Fruit fly (Drosophila melanogaster) whole organism, adult: ENCODE measurements around the gene pasi2.

ENCODE experiments used
- CG11617 ChIP-seq: fragments of 200-800 bp; sonication (Bioruptor generic); optimal IDR thresholded peaks from 2 replicates; lab custom pipeline; 2017; ENCODE audit warnings: mild to moderate bottlenecking, missing biosample characterization, missing genetic modification reagents, missing genetic modification characterization
- CG12768 ChIP-seq: fragments of 200-800 bp; sonication (Bioruptor generic); optimal IDR thresholded peaks from 2 replicates; lab custom pipeline; 2017; ENCODE audit warnings: missing biosample characterization, missing genetic modification characterization, mild to moderate bottlenecking, moderate library complexity, missing genetic modification reagents
- CG14711 ChIP-seq: fragments of 200-800 bp; sonication (Bioruptor generic); optimal IDR thresholded peaks from 2 replicates; lab custom pipeline; 2018; ENCODE audit warnings: missing biosample characterization, mild to moderate bottlenecking, missing genetic modification characterization, moderate library complexity
- CG1620 ChIP-seq: fragments of 200-800 bp; sonication (Bioruptor generic); optimal IDR thresholded peaks from 2 replicates; lab custom pipeline; 2016; ENCODE audit warnings: missing biosample characterization, missing genetic modification characterization
- CG33017 ChIP-seq: fragments of 200-800 bp; sonication (Bioruptor generic); optimal IDR thresholded peaks from 2 replicates; lab custom pipeline; 2018; ENCODE audit warnings: missing biosample characterization, mild to moderate bottlenecking, missing genetic modification characterization, moderate library complexity
- CG5204 ChIP-seq: fragments of 200-800 bp; sonication (Bioruptor generic); optimal IDR thresholded peaks from 2 replicates; lab custom pipeline; 2016; ENCODE audit warnings: missing biosample characterization, missing genetic modification characterization
- CG7045 ChIP-seq: fragments of 200-800 bp; sonication (Bioruptor generic); optimal IDR thresholded peaks from 2 replicates; lab custom pipeline; 2017; ENCODE audit warnings: missing biosample characterization, mild to moderate bottlenecking, missing genetic modification characterization
- CG7101 ChIP-seq: fragments of 200-800 bp; sonication (Bioruptor generic); optimal IDR thresholded peaks from 2 replicates; lab custom pipeline; 2018; ENCODE audit warnings: missing biosample characterization, mild to moderate bottlenecking, missing genetic modification characterization, moderate library complexity
- Clk ChIP-seq: fragments of 200-800 bp; sonication (Bioruptor generic); optimal IDR thresholded peaks from 2 replicates; lab custom pipeline; 2017; ENCODE audit warnings: missing biosample characterization, missing genetic modification characterization
- Crg-1 ChIP-seq: fragments of 200-800 bp; sonication (Bioruptor generic); optimal IDR thresholded peaks from 2 replicates; lab custom pipeline; 2016; ENCODE audit warnings: missing biosample characterization, missing genetic modification characterization
- Hr96 ChIP-seq: fragments of 200-800 bp; sonication (Bioruptor generic); optimal IDR thresholded peaks from 2 replicates; lab custom pipeline; 2016; ENCODE audit warnings: missing biosample characterization, missing genetic modification characterization
- Mnt ChIP-seq: fragments of 200-800 bp; sonication (Bioruptor generic); optimal IDR thresholded peaks from 2 replicates; lab custom pipeline; 2016; ENCODE audit warnings: missing biosample characterization, mild to moderate bottlenecking, missing genetic modification characterization
- bab1 ChIP-seq: fragments of 200-800 bp; sonication (Bioruptor generic); optimal IDR thresholded peaks from 3 replicates; lab custom pipeline; 2019; ENCODE audit warnings: missing biosample characterization, mild to moderate bottlenecking, missing genetic modification characterization, moderate library complexity
- cic ChIP-seq: fragments of 200-800 bp; sonication (Bioruptor generic); optimal IDR thresholded peaks from 2 replicates; lab custom pipeline; 2017; ENCODE audit warnings: missing biosample characterization, mild to moderate bottlenecking, missing genetic modification characterization, moderate library complexity
- cnc ChIP-seq, 2 experiments: fragments of >200 bp; optimal IDR thresholded peaks; 2 replicates each; lab custom pipeline; 2017
- kay ChIP-seq: fragments of 200-800 bp; sonication (Bioruptor generic); peaks from one replicate; lab custom pipeline; 2016; ENCODE audit warnings: missing biosample characterization, missing genetic modification characterization, borderline replicate concordance
- ovo ChIP-seq: fragments of 200-800 bp; sonication (Bioruptor generic); optimal IDR thresholded peaks from 2 replicates; lab custom pipeline; 2016; ENCODE audit warnings: missing biosample characterization, missing genetic modification characterization
- pad ChIP-seq: fragments of 200-800 bp; sonication (Bioruptor generic); optimal IDR thresholded peaks from 3 replicates; lab custom pipeline; 2017; ENCODE audit warnings: missing biosample characterization, missing genetic modification characterization, mild to moderate bottlenecking, moderate library complexity, missing genetic modification reagents
- tj ChIP-seq: fragments of 200-800 bp; sonication (Bioruptor generic); optimal IDR thresholded peaks from 3 replicates; lab custom pipeline; 2017; ENCODE audit warnings: missing biosample characterization, mild to moderate bottlenecking, missing genetic modification characterization, moderate library complexity
- toe ChIP-seq: fragments of 200-800 bp; sonication (Bioruptor generic); optimal IDR thresholded peaks from 2 replicates; lab custom pipeline; 2016; ENCODE audit warnings: missing biosample characterization, missing genetic modification characterization

Gene pasi2

dm6 chr3R:9340425-9341188 lies 5.6 kb downstream of the pasi2 start:
- TF ChIP-seq CG14711 (peak; percentile 79), toe (no peak), cnc (optimal IDR thresholded peaks at IDR 0.05; lab: Kevin White, UChicago) (no peak), Clk (peak; percentile 13), CG1620 (GFP tag; lab: Kevin White, UChicago) (peak; percentile 37), ovo (GFP tag; lab: Kevin White, UChicago) (peak; percentile 14), CG7045 (peak; percentile 86), Mnt (GFP tag; lab: Kevin White, UChicago) (peak; percentile 45), CG7101 (peak; percentile 85), tj (GFP tag; lab: Kevin White, UChicago) (peak; percentile 70), pad (peak; percentile 59), bab1 (GFP tag; lab: Kevin White, UChicago) (peak; percentile 74), CG12768 (GFP tag; lab: Kevin White, UChicago) (peak; percentile 80), CG5204 (GFP tag; lab: Kevin White, UChicago) (peak; percentile 76), Hr96 (GFP tag; lab: Kevin White, UChicago) (peak; percentile 52), kay (GFP tag; lab: Kevin White, UChicago) (peak; percentile 89), Crg-1 (GFP tag; lab: Kevin White, UChicago) (peak; percentile 34), CG33017 (tag; lab: Kevin White, UChicago) (peak; percentile 83), CG11617 (peak; percentile 92), cic (GFP tag; lab: Kevin White, UChicago) (peak; percentile 29)

- TF ChIP-seq Crg-1 (GFP tag; lab: Kevin White, UChicago): peak; percentile 85
- TF ChIP-seq ovo (GFP tag; lab: Kevin White, UChicago): peak; percentile 63
- TF ChIP-seq cnc (optimal IDR thresholded peaks at IDR 0.05; lab: Kevin White, UChicago): peak; percentile 87 to 88
- peak; percentile 87 for TF ChIP-seq CG14711
- TF ChIP-seq CG11617: peak; percentile 94
- TF ChIP-seq toe: peak; percentile 90
- peak; percentile 88 for TF ChIP-seq bab1 (GFP tag; lab: Kevin White, UChicago)
- TF ChIP-seq kay (GFP tag; lab: Kevin White, UChicago): peak; percentile 99
- peak; percentile 89 for TF ChIP-seq Clk
- TF ChIP-seq CG7101: peak; percentile 95
- TF ChIP-seq CG7045: peak; percentile 94
- TF ChIP-seq CG33017 (tag; lab: Kevin White, UChicago): peak; percentile 94
- TF ChIP-seq cic (GFP tag; lab: Kevin White, UChicago): peak; percentile 76
- TF ChIP-seq tj (GFP tag; lab: Kevin White, UChicago): peak; percentile 74
- peak; percentile 90 for TF ChIP-seq pad
- peak; percentile 91 for TF ChIP-seq Mnt (GFP tag; lab: Kevin White, UChicago)
- peak; percentile 94 for TF ChIP-seq CG5204 (GFP tag; lab: Kevin White, UChicago)
- peak; percentile 92 for TF ChIP-seq CG12768 (GFP tag; lab: Kevin White, UChicago)
- TF ChIP-seq CG1620 (GFP tag; lab: Kevin White, UChicago): peak; percentile 88
- peak; percentile 89 for TF ChIP-seq Hr96 (GFP tag; lab: Kevin White, UChicago)
Observed at dm6 chr3R:9341189-9342012, 6.4 kb downstream of the pasi2 start.

dm6 chr3R:9342248-9342882 lies 7.4 kb downstream of the pasi2 start:
- TF ChIP-seq CG7101: peak; percentile 75
- TF ChIP-seq tj (GFP tag; lab: Kevin White, UChicago): no peak
- TF ChIP-seq CG14711: peak; percentile 65
- peak; percentile 52 for TF ChIP-seq Mnt (GFP tag; lab: Kevin White, UChicago)
- peak; percentile 70 for TF ChIP-seq CG11617
- TF ChIP-seq cic (GFP tag; lab: Kevin White, UChicago): peak; percentile 71
- no peak for TF ChIP-seq Hr96 (GFP tag; lab: Kevin White, UChicago)
- TF ChIP-seq ovo (GFP tag; lab: Kevin White, UChicago): peak; percentile 20
- TF ChIP-seq cnc (optimal IDR thresholded peaks at IDR 0.05; lab: Kevin White, UChicago): no peak
- TF ChIP-seq CG5204 (GFP tag; lab: Kevin White, UChicago): no peak
- no peak for TF ChIP-seq toe
- TF ChIP-seq CG12768 (GFP tag; lab: Kevin White, UChicago): peak; percentile 68
- peak; percentile 98 for TF ChIP-seq kay (GFP tag; lab: Kevin White, UChicago)
- peak; percentile 4 for TF ChIP-seq Clk
- TF ChIP-seq Crg-1 (GFP tag; lab: Kevin White, UChicago): peak; percentile 45
- peak; percentile 77 for TF ChIP-seq CG33017 (tag; lab: Kevin White, UChicago)
- peak; percentile 43 for TF ChIP-seq pad
- peak; percentile 32 for TF ChIP-seq bab1 (GFP tag; lab: Kevin White, UChicago)
- peak; percentile 53 for TF ChIP-seq CG7045
- TF ChIP-seq CG1620 (GFP tag; lab: Kevin White, UChicago): peak; percentile 50

- TF ChIP-seq CG14711 (peak; percentile 72), kay (GFP tag; lab: Kevin White, UChicago) (no peak), cic (GFP tag; lab: Kevin White, UChicago) (no peak), CG7101 (no peak), CG33017 (tag; lab: Kevin White, UChicago) (no peak), Clk (no peak), Mnt (GFP tag; lab: Kevin White, UChicago) (no peak), CG1620 (GFP tag; lab: Kevin White, UChicago) (no peak), pad (peak; percentile 34), CG11617 (no peak), CG7045 (no peak), tj (GFP tag; lab: Kevin White, UChicago) (peak; percentile 40), cnc (optimal IDR thresholded peaks at IDR 0.05; lab: Kevin White, UChicago) (peak; percentile 35 to 65), bab1 (GFP tag; lab: Kevin White, UChicago) (no peak), Crg-1 (GFP tag; lab: Kevin White, UChicago) (no peak), CG5204 (GFP tag; lab: Kevin White, UChicago) (no peak), ovo (GFP tag; lab: Kevin White, UChicago) (no peak), CG12768 (GFP tag; lab: Kevin White, UChicago) (no peak), toe (no peak), Hr96 (GFP tag; lab: Kevin White, UChicago) (no peak)
Observed at dm6 chr3R:9343022-9343587, 8.1 kb downstream of the pasi2 start.
